Worm (Caenorhabditis elegans) whole organism, L4 larva: Measurements from ENCODE around the gene bath-24.

Experiments used
- F49E8.2 ChIP-seq: sonication (generic microtip); optimal IDR thresholded peaks from 2 replicates; lab custom pipeline; 2016; ENCODE audit warnings: missing compliant biosample characterization, mild to moderate bottlenecking, missing genetic modification characterization, borderline replicate concordance
- fkh-10 ChIP-seq: fragments of 150-350 bp; optimal IDR thresholded peaks from 2 replicates; lab custom pipeline; 2014; ENCODE audit warnings: missing biosample characterization, missing genetic modification reagents, missing genetic modification characterization
- jun-1 ChIP-seq: fragments of 150-350 bp; optimal IDR thresholded peaks from 2 replicates; lab custom pipeline; 2014; ENCODE audit warnings: missing biosample characterization, missing genetic modification reagents, missing genetic modification characterization
- madf-9 ChIP-seq: fragments of 200-800 bp; sonication (Bioruptor generic); conservative IDR thresholded peaks from 2 replicates; pipeline ENCODE4 v1.3.6; 2022; ENCODE audit warnings: missing genetic modification reagents, missing genetic modification characterization, missing compliant biosample characterization
- nhr-111 ChIP-seq: fragments of 200-800 bp; sonication (Bioruptor generic); optimal IDR thresholded peaks from 2 replicates; lab custom pipeline; 2018; ENCODE audit warnings: mild to moderate bottlenecking, missing genetic modification characterization, missing compliant biosample characterization
- nhr-25 ChIP-seq: sonication (generic microtip); optimal IDR thresholded peaks from 2 replicates; lab custom pipeline; 2017; ENCODE audit warnings: missing genetic modification characterization, mild to moderate bottlenecking, missing compliant biosample characterization, antibody characterized with exemption, moderate library complexity, borderline replicate concordance; ENCODE audit not compliant: insufficient read depth
- nhr-77 ChIP-seq: fragments of 150-350 bp; optimal IDR thresholded peaks from 2 replicates; lab custom pipeline; 2014; ENCODE audit warnings: missing biosample characterization, missing genetic modification characterization
- saeg-2 ChIP-seq: fragments of 200-800 bp; sonication (Bioruptor generic); IDR thresholded peaks from 2 replicates; pipeline ENCODE4 v1.3.6; 2022; ENCODE audit warnings: missing genetic modification reagents, missing genetic modification characterization, missing compliant biosample characterization
- sdz-12 ChIP-seq: fragments of 200-800 bp; sonication (Bioruptor generic); optimal IDR thresholded peaks from 2 replicates; lab custom pipeline; 2018; ENCODE audit warnings: mild to moderate bottlenecking, missing genetic modification characterization, missing compliant biosample characterization
- spr-1 ChIP-seq: sonication (generic microtip); optimal IDR thresholded peaks from 2 replicates; lab custom pipeline; 2016; ENCODE audit warnings: mild to moderate bottlenecking, missing genetic modification characterization, missing compliant biosample characterization
- ztf-7 ChIP-seq: fragments of 150-350 bp; optimal IDR thresholded peaks from 2 replicates; lab custom pipeline; 2014; ENCODE audit warnings: missing biosample characterization, missing genetic modification characterization

DNA sequence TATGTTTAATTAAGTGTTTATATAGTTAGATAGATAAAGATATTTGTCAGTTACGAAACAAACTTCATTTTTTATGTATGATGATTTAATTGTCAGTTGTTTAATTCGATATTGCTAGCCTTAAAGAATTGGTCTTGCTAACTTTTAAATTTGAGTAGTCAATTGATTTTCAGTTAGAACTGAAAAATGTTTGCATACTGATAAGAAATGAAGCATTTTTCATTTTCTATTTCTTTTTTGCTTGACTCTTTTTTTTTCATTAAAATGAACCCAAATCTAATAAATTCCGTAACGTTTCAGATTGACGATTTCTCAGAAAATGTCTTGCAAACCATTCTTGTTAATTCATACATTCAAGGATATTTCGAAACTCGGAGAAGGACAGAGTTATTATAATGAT lies 49.2 kb downstream of the bath-24 start, which contains the start of gene math-20:
- TF ChIP-seq nhr-25 (tag; lab: Kevin White, UChicago) (no peak), jun-1 (tag; lab: Kevin White, UChicago) (no peak), nhr-77 (tag; lab: Kevin White, UChicago) (no peak), F49E8.2 (tag; lab: Kevin White, UChicago) (no peak), nhr-111 (no peak), spr-1 (no peak), sdz-12 (GFP tag; lab: Kevin White, UChicago) (no peak), saeg-2 (no peak), madf-9 (GFP tag; lab: Robert Waterston, UW) (no peak), fkh-10 (GFP tag; lab: Kevin White, UChicago) (no peak), ztf-7 (tag; lab: Kevin White, UChicago) (no peak)
